ENCODE assay signal across 5 worm cellular contexts in genomic region chrIII:623754-624153, ce11.
TF ChIP-seq lines count a peak whose summit lies in the region.

No protein-coding gene starts in this region.

TF ChIP-seq in whole organism, L1 larva, 84 proteins besides CTCF, POLR2A, EP300 and RAD21 (continues in another document):
- TF ChIP-seq mab-9 (GFP tag; IDR thresholded peaks at IDR 0.05; lab: Robert Waterston, UW) (no peak; the same call in 1 of the 2 replicates), sup-37 (GFP tag; optimal IDR thresholded peaks at IDR 0.05; lab: Kevin White, UChicago) (peak; percentile 28), ztf-4 (tag; optimal IDR thresholded peaks at IDR 0.05; lab: Kevin White, UChicago) (peak; percentile 84), efl-3 (GFP tag; optimal IDR thresholded peaks at IDR 0.05; lab: Kevin White, UChicago) (no peak), unc-62 (GFP tag; optimal IDR thresholded peaks at IDR 0.05; lab: Kevin White, UChicago) (no peak), ceh-82 (tag; optimal IDR thresholded peaks at IDR 0.05; lab: Kevin White, UChicago) (peak; percentile 53 to 93 (median 71)), lin-14 (GFP tag; optimal IDR thresholded peaks at IDR 0.05; lab: Kevin White, UChicago) (peak; percentile 100), pax-3 (tag; optimal IDR thresholded peaks at IDR 0.05; lab: Kevin White, UChicago) (peak; percentile 45), dsc-1 (tag; optimal IDR thresholded peaks at IDR 0.05; lab: Kevin White, UChicago) (peak; percentile 89), nhr-19 (GFP tag; conservative IDR thresholded peaks at IDR 0.05; lab: Robert Waterston, UW) (peak; percentile 83), ceh-8 (GFP tag; optimal IDR thresholded peaks at IDR 0.05; lab: Kevin White, UChicago) (peak; percentile 78), ceh-90 (tag; optimal IDR thresholded peaks at IDR 0.05; lab: Kevin White, UChicago) (no peak), lir-3 (tag; optimal IDR thresholded peaks at IDR 0.05; lab: Kevin White, UChicago; ENCODE audit: poor library complexity) (peak; percentile 59), lin-13 (GFP tag; optimal IDR thresholded peaks at IDR 0.05; lab: Kevin White, UChicago) (peak; percentile 84), mdl-1 (tag; optimal IDR thresholded peaks at IDR 0.05; lab: Kevin White, UChicago) (peak in 1 of 2 experiments; percentile 95), sptf-1 (tag; optimal IDR thresholded peaks at IDR 0.05; lab: Kevin White, UChicago) (no peak), ceh-63 (GFP tag; optimal IDR thresholded peaks at IDR 0.05; lab: Kevin White, UChicago) (no peak), nhr-12 (tag; optimal IDR thresholded peaks at IDR 0.05; lab: Kevin White, UChicago) (no peak)

TF ChIP-seq in whole organism, L3 larva, 47 proteins besides CTCF, POLR2A, EP300 and RAD21 (continues in another document):
- TF ChIP-seq ceh-9 (tag; optimal IDR thresholded peaks at IDR 0.05; lab: Kevin White, UChicago) (no peak), nfya-1 (tag; optimal IDR thresholded peaks at IDR 0.05; lab: Kevin White, UChicago; ENCODE audit: insufficient read depth) (peak; percentile 91), hmg-11 (tag; optimal IDR thresholded peaks at IDR 0.05; lab: Kevin White, UChicago) (peak; percentile 88), nhr-43 (tag; optimal IDR thresholded peaks at IDR 0.05; lab: Kevin White, UChicago; ENCODE audit: poor library complexity, severe bottlenecking) (peak; percentile 15), ztf-4 (tag; optimal IDR thresholded peaks at IDR 0.05; lab: Kevin White, UChicago) (no peak), fkh-10 (GFP tag; optimal IDR thresholded peaks at IDR 0.05; lab: Kevin White, UChicago) (no peak), lin-39 (tag; optimal IDR thresholded peaks at IDR 0.05; lab: Kevin White, UChicago) (peak; percentile 91), nhr-23 (tag; optimal IDR thresholded peaks at IDR 0.05; lab: Kevin White, UChicago) (peak; percentile 83), mml-1 (tag; optimal IDR thresholded peaks at IDR 0.05; lab: Kevin White, UChicago) (no peak), jun-1 (tag; optimal IDR thresholded peaks at IDR 0.05; lab: Kevin White, UChicago) (peak; percentile 79), eor-1 (tag; optimal IDR thresholded peaks at IDR 0.05; lab: Kevin White, UChicago) (no peak), ztf-11 (tag; optimal IDR thresholded peaks at IDR 0.05; lab: Kevin White, UChicago) (no peak), egl-5 (tag; optimal IDR thresholded peaks at IDR 0.05; lab: Kevin White, UChicago) (peak; percentile 87), nhr-67 (tag; optimal IDR thresholded peaks at IDR 0.05; lab: Kevin White, UChicago) (no peak), ceh-16 (tag; optimal IDR thresholded peaks at IDR 0.05; lab: Kevin White, UChicago) (no peak), nhr-77 (tag; optimal IDR thresholded peaks at IDR 0.05; lab: Kevin White, UChicago) (no peak), tbx-2 (tag; optimal IDR thresholded peaks at IDR 0.05; lab: Kevin White, UChicago) (peak; percentile 39), daf-12 (tag; optimal IDR thresholded peaks at IDR 0.05; lab: Kevin White, UChicago) (no peak), aly-2 (tag; optimal IDR thresholded peaks at IDR 0.05; lab: Kevin White, UChicago) (no peak)

TF ChIP-seq in whole organism, early embryonic, 17 proteins besides CTCF, POLR2A, EP300 and RAD21:
- TF ChIP-seq B0310.2 (tag; optimal IDR thresholded peaks at IDR 0.05; lab: Kevin White, UChicago) (no peak), ceh-36 (tag; optimal IDR thresholded peaks at IDR 0.05; lab: Kevin White, UChicago) (no peak), F13C5.2 (tag; optimal IDR thresholded peaks at IDR 0.05; lab: Kevin White, UChicago) (peak; percentile 54), ama-1 (optimal IDR thresholded peaks at IDR 0.05; lab: Kevin White, UChicago) (no peak), hmg-4 (GFP tag; optimal IDR thresholded peaks at IDR 0.05; lab: Kevin White, UChicago) (peak; percentile 71), ceh-13 (GFP tag; optimal IDR thresholded peaks at IDR 0.05; lab: Kevin White, UChicago) (no peak)

TF ChIP-seq in whole organism, midembryonic, 9 proteins besides CTCF, POLR2A, EP300 and RAD21:
- TF ChIP-seq klf-2 (GFP tag; conservative IDR thresholded peaks at IDR 0.05; lab: Robert Waterston, UW): no peak
- no peak for TF ChIP-seq ref-1 (GFP tag; conservative IDR thresholded peaks at IDR 0.05; lab: Robert Waterston, UW)
- TF ChIP-seq cog-1 (tag; optimal IDR thresholded peaks at IDR 0.05; lab: Kevin White, UChicago): peak; percentile 91
- TF ChIP-seq tab-1 (GFP tag; IDR thresholded peaks at IDR 0.05; lab: Robert Waterston, UW): no peak
- TF ChIP-seq med-1 (GFP tag; optimal IDR thresholded peaks at IDR 0.05; lab: Kevin White, UChicago; ENCODE audit: insufficient read depth): no peak
- no peak for TF ChIP-seq ztf-29 (GFP tag; IDR thresholded peaks at IDR 0.05; lab: Robert Waterston, UW)
- peak; percentile 45; the same call in 1 of the 2 replicates for TF ChIP-seq ztf-23 (GFP tag; IDR thresholded peaks at IDR 0.05; lab: Robert Waterston, UW)
- no peak for TF ChIP-seq T22C8.4 (GFP tag; IDR thresholded peaks at IDR 0.05; lab: Robert Waterston, UW)
- TF ChIP-seq flt-1 (GFP tag; IDR thresholded peaks at IDR 0.05; lab: Robert Waterston, UW): peak; percentile 65; the same call in 1 of the 2 replicates

TF ChIP-seq in whole organism, young adult, 124 proteins besides CTCF, POLR2A, EP300 and RAD21 (continues in another document):
- no peak for TF ChIP-seq ceh-58 (GFP tag; IDR thresholded peaks at IDR 0.05; lab: Robert Waterston, UW)
- TF ChIP-seq sdz-38 (tag; optimal IDR thresholded peaks at IDR 0.05; lab: Kevin White, UChicago): no peak
- TF ChIP-seq fkh-3 (tag; optimal IDR thresholded peaks at IDR 0.05; lab: Kevin White, UChicago): no peak
- 0 out of 2 replicates have a peak, but pooled peaks have one; percentile 60 for TF ChIP-seq ztf-6 (GFP tag; IDR thresholded peaks at IDR 0.05; lab: Robert Waterston, UW)
- TF ChIP-seq lir-1 (GFP tag; conservative IDR thresholded peaks at IDR 0.05; lab: Robert Waterston, UW): peak; percentile 37; the same call in 1 of the 2 replicates
- peak; percentile 56 for TF ChIP-seq nhr-90 (tag; optimal IDR thresholded peaks at IDR 0.05; lab: Kevin White, UChicago)
- TF ChIP-seq F37B4.10 (GFP tag; IDR thresholded peaks at IDR 0.05; lab: Robert Waterston, UW): no peak
- no peak for TF ChIP-seq aptf-2 (GFP tag; conservative IDR thresholded peaks at IDR 0.05; lab: Robert Waterston, UW)
- TF ChIP-seq ztf-22 (GFP tag; optimal IDR thresholded peaks at IDR 0.05; lab: Kevin White, UChicago): peak; percentile 82
- 0 out of 2 replicates have a peak, but pooled peaks have one; percentile 12 for TF ChIP-seq Y95B8A.8 (GFP tag; IDR thresholded peaks at IDR 0.05; lab: Robert Waterston, UW)
- peak; percentile 49; the same call in 1 of the 2 replicates for TF ChIP-seq cebp-1 (GFP tag; IDR thresholded peaks at IDR 0.05; lab: Robert Waterston, UW)
- peak; percentile 84 for TF ChIP-seq cebp-1 (tag; optimal IDR thresholded peaks at IDR 0.05; lab: Kevin White, UChicago)
- TF ChIP-seq ets-4 (GFP tag; optimal IDR thresholded peaks at IDR 0.05; lab: Kevin White, UChicago): peak; percentile 64
- no peak for TF ChIP-seq hlh-12 (tag; optimal IDR thresholded peaks at IDR 0.05; lab: Kevin White, UChicago)
- no peak for TF ChIP-seq nhr-27 (tag; optimal IDR thresholded peaks at IDR 0.05; lab: Kevin White, UChicago)
- no peak for TF ChIP-seq cebp-2 (GFP tag; IDR thresholded peaks at IDR 0.05; lab: Robert Waterston, UW)
- peak; percentile 44 for TF ChIP-seq athp-1 (tag; optimal IDR thresholded peaks at IDR 0.05; lab: Kevin White, UChicago)
- peak; percentile 74 for TF ChIP-seq ztf-18 (tag; optimal IDR thresholded peaks at IDR 0.05; lab: Kevin White, UChicago)
- no peak for TF ChIP-seq ama-1 (optimal IDR thresholded peaks at IDR 0.05; lab: Kevin White, UChicago)
- TF ChIP-seq ama-1 (GFP tag; optimal IDR thresholded peaks at IDR 0.05; lab: Kevin White, UChicago): no peak
- TF ChIP-seq nfyb-1 (GFP tag; IDR thresholded peaks at IDR 0.05; lab: Robert Waterston, UW): peak; percentile 74
- TF ChIP-seq him-1 (tag; optimal IDR thresholded peaks at IDR 0.05; lab: Kevin White, UChicago): no peak
- no peak for TF ChIP-seq mel-28 (tag; optimal IDR thresholded peaks at IDR 0.05; lab: Kevin White, UChicago; ENCODE audit: borderline replicate concordance)
- peak; percentile 88 for TF ChIP-seq madf-10 (tag; optimal IDR thresholded peaks at IDR 0.05; lab: Kevin White, UChicago)
- peak; percentile 92 for TF ChIP-seq ceh-27 (GFP tag; optimal IDR thresholded peaks at IDR 0.05; lab: Kevin White, UChicago)
- peak; percentile 97 for TF ChIP-seq attf-5 (GFP tag; optimal IDR thresholded peaks at IDR 0.05; lab: Kevin White, UChicago)
- no peak for TF ChIP-seq efl-1 (GFP tag; optimal IDR thresholded peaks at IDR 0.05; lab: Kevin White, UChicago)
- TF ChIP-seq ceh-91 (GFP tag; IDR thresholded peaks at IDR 0.05; lab: Robert Waterston, UW): no peak
- TF ChIP-seq C06A6.2 (GFP tag; conservative IDR thresholded peaks at IDR 0.05; lab: Robert Waterston, UW): peak; percentile 39; the same call in 1 of the 2 replicates
- peak; percentile 62 for TF ChIP-seq atf-7 (tag; optimal IDR thresholded peaks at IDR 0.05; lab: Kevin White, UChicago)
- TF ChIP-seq ztf-28 (GFP tag; IDR thresholded peaks at IDR 0.05; lab: Robert Waterston, UW): no peak
- no peak for TF ChIP-seq egl-18 (GFP tag; IDR thresholded peaks at IDR 0.05; lab: Robert Waterston, UW)
- no peak for TF ChIP-seq madf-8 (GFP tag; conservative IDR thresholded peaks at IDR 0.05; lab: Robert Waterston, UW)
- no peak for TF ChIP-seq Y67H2A.10 (GFP tag; conservative IDR thresholded peaks at IDR 0.05; lab: Robert Waterston, UW)
- no peak for TF ChIP-seq bed-1 (GFP tag; IDR thresholded peaks at IDR 0.05; lab: Robert Waterston, UW)
- no peak for TF ChIP-seq mes-4 (tag; optimal IDR thresholded peaks at IDR 0.05; lab: Kevin White, UChicago)
- TF ChIP-seq snpc-1.1 (tag; optimal IDR thresholded peaks at IDR 0.05; lab: Kevin White, UChicago; ENCODE audit: insufficient read depth): no peak
- TF ChIP-seq F10E7.11 (tag; optimal IDR thresholded peaks at IDR 0.05; lab: Kevin White, UChicago): no peak
- peak; percentile 67 for TF ChIP-seq pbrm-1 (GFP tag; IDR thresholded peaks at IDR 0.05; lab: Robert Waterston, UW)
- TF ChIP-seq lsl-1 (GFP tag; optimal IDR thresholded peaks at IDR 0.05; lab: Kevin White, UChicago): no peak
- TF ChIP-seq Y53F4B.3 (GFP tag; IDR thresholded peaks at IDR 0.05; lab: Robert Waterston, UW): no peak
- no peak for TF ChIP-seq madf-3 (GFP tag; IDR thresholded peaks at IDR 0.05; lab: Robert Waterston, UW)
- TF ChIP-seq ceh-100 (GFP tag; IDR thresholded peaks at IDR 0.05; lab: Robert Waterston, UW): no peak
- peak; percentile 67 for TF ChIP-seq tlf-1 (GFP tag; optimal IDR thresholded peaks at IDR 0.05; lab: Kevin White, UChicago)
- TF ChIP-seq F33H1.4 (GFP tag; IDR thresholded peaks at IDR 0.05; lab: Robert Waterston, UW): no peak
- peak; percentile 69 for TF ChIP-seq tbp1 (GFP tag; optimal IDR thresholded peaks at IDR 0.05; lab: Kevin White, UChicago)

Comparison
In these comparisons a context has a peak if more than half of its experiments do, and no peak if none do; other contexts are left out.
1. Of the 8 proteins assayed by ChIP-seq in both whole organism, young adult and whole organism, L1 larva: peak only in whole organism, young adult: unc-62; only in whole organism, L1 larva: dpl-1, efl-1 and unc-130; in both: nhr-90 and snpc-4; in neither: 1; mixed calls (peak in some experiments, not most) for 1.